Worm (Caenorhabditis elegans): ENCODE data around the gene C08B6.10.

ce11 chrV:10098429-10098828 lies 26.9 kb upstream of the C08B6.10 start, which contains the start of gene ugt-47:
- no peak for TF ChIP-seq snpc-4 (GFP tag; optimal IDR thresholded peaks at IDR 0.05)
- TF ChIP-seq snpc-4 (tag; optimal IDR thresholded peaks at IDR 0.05): no peak
- TF ChIP-seq F49E8.2 (tag; optimal IDR thresholded peaks at IDR 0.05; ENCODE audit: insufficient read depth): no peak
- TF ChIP-seq die-1 (tag; optimal IDR thresholded peaks at IDR 0.05): no peak
- TF ChIP-seq dpl-1 (GFP tag; optimal IDR thresholded peaks at IDR 0.05): no peak
- TF ChIP-seq ceh-27 (GFP tag; optimal IDR thresholded peaks at IDR 0.05): no peak
- TF ChIP-seq T07F8.4 (tag; optimal IDR thresholded peaks at IDR 0.05): no peak
- TF ChIP-seq atf-7 (tag; optimal IDR thresholded peaks at IDR 0.05): no peak
- TF ChIP-seq athp-1 (tag; optimal IDR thresholded peaks at IDR 0.05): no peak
- TF ChIP-seq ets-4 (GFP tag; optimal IDR thresholded peaks at IDR 0.05): no peak
- TF ChIP-seq unc-62 (GFP tag; optimal IDR thresholded peaks at IDR 0.05): peak; percentile 14
- TF ChIP-seq lsl-1 (GFP tag; optimal IDR thresholded peaks at IDR 0.05): no peak
- TF ChIP-seq chd-7 (tag; optimal IDR thresholded peaks at IDR 0.05): no peak
- no peak for TF ChIP-seq efl-1 (GFP tag; optimal IDR thresholded peaks at IDR 0.05)
- TF ChIP-seq ztf-26 (tag; optimal IDR thresholded peaks at IDR 0.05): no peak
